Fruit fly (Drosophila melanogaster) ovary, adult (tissue): ENCODE measurements around the gene cv-c.

Experiments used
- CG17801 ChIP-seq: fragments of 200-800 bp; optimal IDR thresholded peaks from 2 replicates; lab custom pipeline; 2019; ENCODE audit warnings: missing biosample characterization, mild to moderate bottlenecking, missing genetic modification characterization, moderate library complexity; ENCODE audit not compliant: partially characterized antibody

Gene cv-c

DNA sequence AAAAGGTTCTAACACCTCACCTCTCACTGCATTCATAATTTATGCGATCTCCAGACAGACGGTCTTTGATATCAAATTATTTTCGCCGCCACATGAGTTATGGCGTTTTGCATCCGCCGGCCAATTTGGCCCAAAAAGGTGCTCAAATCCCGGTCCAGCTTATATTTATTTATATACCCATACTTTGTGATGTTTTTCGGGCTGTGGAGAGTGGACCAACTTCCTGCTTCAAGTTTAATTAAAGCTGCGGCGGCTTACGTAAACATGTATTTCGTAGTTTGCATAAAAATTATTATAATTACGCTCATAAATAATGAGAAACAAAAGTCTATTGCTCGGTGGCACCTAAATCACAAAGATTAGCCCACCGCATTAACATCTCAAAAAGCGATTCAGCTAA is 16.3 kb downstream of the cv-c start:
- no peak for TF ChIP-seq CG17801 (GFP tag; lab: Kevin White, UChicago)

- TF ChIP-seq CG17801 (GFP tag; lab: Kevin White, UChicago): no peak
Observed at dm6 chr3R:14464423-14464822, 17.1 kb downstream of the cv-c start.

DNA sequence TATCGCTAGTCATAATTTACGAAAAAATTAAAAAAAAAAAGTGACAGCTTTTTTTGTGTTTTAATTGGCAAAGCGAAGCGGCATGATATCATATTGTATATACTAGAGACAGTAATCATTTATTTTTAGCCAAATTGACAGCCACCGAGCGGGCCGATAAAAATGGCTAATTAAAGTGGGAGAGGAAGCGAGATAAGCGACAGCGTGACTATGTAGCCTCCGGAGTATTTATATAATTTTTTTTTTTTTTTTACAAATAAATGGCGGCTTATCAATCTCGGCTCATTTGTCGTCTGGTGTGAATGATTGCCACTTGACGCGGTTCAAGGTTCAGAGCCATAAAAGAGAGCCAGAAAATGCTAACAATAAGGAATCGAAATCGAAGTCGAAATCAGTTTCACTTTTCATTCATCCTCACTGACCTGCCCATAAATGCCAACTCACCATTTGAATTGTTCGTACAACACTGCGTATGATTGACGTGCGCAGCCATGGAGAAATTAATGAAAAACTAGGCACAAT is 18.6 kb downstream of the cv-c start:
- no peak for TF ChIP-seq CG17801 (GFP tag; lab: Kevin White, UChicago)

dm6 chr3R:14462341-14462740 is 19.2 kb downstream of the cv-c start:
- no peak for TF ChIP-seq CG17801 (GFP tag; lab: Kevin White, UChicago)

DNA sequence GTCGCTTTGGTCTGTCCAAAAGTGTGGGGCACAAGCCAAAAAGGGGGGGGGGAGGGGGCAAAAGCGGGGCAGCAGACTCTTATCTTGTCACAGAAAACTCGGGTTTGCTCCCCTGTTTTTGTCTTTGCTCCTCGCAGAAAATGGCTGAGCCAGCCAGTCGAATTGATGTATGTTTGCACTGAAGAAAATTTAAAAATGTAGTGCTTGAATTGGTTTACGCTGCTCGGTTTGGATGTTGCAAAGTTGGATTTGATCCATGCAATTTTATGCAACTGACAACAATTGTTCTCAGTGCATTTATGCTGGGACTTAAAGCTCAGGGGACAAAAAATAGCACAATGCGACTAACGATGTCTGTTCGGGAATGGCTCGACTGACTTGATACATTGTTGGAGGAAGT is 21.2 kb downstream of the cv-c start:
- no peak for TF ChIP-seq CG17801 (GFP tag; lab: Kevin White, UChicago)

DNA sequence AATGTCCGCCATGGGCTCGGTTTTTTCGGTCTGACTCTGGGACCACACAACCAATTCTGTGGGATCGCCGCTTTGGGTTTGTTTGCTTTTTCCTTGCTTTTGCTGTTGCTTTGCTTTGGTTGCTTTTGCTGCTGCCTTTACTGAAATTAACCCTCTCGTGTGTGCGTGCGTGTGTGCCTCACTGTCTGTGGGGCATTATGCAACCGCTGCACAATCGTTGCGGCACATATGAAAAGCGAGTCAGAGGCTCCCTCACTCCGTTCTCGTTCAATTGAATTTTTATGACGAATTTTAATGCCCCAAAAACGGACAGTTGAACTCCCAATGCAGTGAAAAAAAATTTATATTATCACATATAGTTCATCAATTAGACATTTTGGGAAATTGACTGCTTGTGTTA is 23.1 kb downstream of the cv-c start:
- TF ChIP-seq CG17801 (GFP tag; lab: Kevin White, UChicago): no peak

DNA sequence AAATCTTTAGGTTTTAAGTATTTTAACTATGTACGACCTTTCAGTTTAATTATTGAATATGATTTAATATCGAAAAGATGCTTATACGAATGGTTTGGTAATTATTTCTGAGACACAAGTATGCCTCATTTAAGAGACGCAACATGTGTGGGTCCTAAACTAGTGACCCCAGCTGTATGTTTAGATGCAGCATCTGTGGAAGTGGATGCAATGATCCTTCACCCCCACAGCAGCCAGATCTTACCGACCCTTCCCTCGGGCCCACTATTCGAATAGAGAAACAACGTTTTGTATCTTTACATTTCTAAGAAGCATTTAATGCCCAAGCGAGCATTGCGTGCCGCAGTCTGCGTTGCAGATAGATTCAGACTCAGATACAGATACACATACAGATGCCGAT is 23.6 kb downstream of the cv-c start:
- no peak for TF ChIP-seq CG17801 (GFP tag; lab: Kevin White, UChicago)

DNA sequence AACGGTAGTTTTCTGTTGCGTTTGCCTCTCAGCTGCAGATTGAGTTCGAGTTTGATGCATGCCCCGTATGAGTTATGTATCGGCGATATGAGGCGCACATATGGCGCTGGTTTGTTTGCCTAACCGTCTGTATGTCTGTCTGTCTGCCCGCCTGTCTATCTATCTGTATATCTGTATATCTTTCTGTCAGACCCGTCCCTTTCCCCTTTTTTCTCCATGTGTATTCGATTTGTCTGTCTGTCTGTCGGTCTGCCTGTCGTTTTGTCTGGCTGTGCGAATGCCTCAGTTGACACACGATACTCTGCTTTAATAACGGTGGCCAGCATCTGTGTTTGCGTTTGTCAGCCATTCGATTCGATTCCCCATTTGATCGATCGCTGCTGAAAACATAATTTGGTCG is 24.5 kb downstream of the cv-c start:
- no peak for TF ChIP-seq CG17801 (GFP tag; lab: Kevin White, UChicago)

DNA sequence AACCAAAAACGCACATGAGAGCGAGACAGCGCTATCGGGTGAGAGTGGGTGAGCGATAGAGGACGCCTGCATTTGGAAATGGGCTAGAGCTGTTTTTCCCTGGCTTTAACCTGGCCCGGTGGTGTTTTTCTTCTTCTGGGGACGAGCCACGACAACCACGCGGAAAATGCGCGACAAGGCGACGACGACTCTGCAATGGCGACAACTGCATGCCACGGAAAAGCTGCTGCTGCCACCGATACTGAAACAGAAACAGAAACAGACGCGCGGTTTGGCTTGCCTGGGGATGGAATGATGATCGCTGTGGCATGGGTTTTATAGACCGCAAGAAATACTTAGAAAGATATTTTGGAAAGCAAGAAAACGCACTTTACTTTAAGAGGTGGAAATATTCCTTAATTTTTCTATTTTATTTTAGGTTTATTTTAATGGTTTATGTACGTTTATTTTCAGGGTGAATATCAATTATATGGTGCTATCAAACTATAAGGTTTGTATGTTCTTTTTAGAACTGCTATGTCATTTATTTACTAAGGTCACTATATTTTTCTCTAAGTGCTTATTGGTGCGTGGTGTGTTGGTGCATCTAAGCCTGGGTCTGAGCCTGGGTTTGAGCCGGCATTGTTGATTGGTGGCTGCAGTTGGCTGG is 25.2 kb downstream of the cv-c start:
- TF ChIP-seq CG17801 (GFP tag; lab: Kevin White, UChicago): no peak

- TF ChIP-seq CG17801 (GFP tag; lab: Kevin White, UChicago): no peak
Observed at dm6 chr3R:14455478-14455877, 26.0 kb downstream of the cv-c start.

DNA sequence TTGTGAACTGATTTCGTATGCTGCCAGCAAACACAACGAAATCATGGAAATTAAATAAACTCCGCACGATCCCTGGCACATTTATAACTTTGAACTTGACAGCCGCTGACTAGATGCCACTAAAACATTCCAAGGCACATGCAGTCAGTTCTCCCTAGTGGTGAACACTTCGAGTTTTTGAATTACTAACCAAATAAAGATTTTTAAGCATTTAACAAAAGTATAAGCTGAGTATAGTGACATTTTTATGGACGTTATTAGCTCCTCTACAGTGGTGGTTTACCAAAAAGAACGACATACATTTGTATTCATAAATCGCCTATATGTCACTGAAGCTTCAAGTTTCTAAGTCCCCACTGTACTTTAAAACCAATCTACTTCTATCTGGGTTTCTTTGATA is 27.4 kb downstream of the cv-c start:
- TF ChIP-seq CG17801 (GFP tag; lab: Kevin White, UChicago): no peak

DNA sequence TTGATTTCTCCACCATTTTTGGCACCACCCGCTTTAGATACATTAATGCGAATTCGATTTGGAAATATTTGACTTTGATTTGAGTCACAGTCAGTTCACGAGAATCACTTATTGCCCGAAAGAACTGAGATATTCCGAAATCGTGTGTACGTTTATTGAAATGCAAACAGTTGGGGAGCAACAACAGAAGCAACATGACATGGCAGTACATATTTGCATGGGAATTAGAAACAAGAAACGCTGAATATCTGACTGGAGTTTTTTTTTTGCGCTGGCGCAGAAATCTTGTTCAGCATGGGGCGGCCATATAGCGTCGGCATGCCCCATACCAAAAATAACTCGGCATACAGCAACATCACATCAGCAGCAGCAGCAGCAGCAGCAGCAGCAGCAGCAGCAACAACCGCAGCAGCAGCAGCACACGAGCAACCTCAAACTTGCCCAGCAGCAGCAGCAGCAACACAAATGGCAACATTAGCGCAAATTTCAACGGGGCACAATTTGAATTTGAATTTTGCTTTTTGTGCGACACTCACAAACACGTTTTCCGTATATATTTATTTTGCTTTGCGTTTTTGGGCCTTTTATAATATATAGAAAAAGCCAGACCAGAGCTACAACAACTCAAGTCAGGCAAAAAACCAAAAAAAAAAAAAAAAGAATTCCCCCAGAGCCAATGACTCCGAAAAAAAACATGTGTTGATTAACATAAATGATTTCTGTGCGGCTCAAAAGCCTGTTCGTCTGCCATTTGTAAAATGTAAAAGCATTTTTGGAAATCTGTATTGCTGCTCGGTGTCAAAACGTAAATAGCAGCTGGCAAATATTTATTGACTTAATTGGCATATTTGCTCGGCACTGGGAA is 30.2 kb downstream of the cv-c start:
- TF ChIP-seq CG17801 (GFP tag; lab: Kevin White, UChicago): no peak

- no peak for TF ChIP-seq CG17801 (GFP tag; lab: Kevin White, UChicago)
Observed at dm6 chr3R:14449304-14449703, 32.2 kb downstream of the cv-c start.

dm6 chr3R:14445092-14445491 is 36.4 kb downstream of the cv-c start:
- TF ChIP-seq CG17801 (GFP tag; lab: Kevin White, UChicago): no peak

DNA sequence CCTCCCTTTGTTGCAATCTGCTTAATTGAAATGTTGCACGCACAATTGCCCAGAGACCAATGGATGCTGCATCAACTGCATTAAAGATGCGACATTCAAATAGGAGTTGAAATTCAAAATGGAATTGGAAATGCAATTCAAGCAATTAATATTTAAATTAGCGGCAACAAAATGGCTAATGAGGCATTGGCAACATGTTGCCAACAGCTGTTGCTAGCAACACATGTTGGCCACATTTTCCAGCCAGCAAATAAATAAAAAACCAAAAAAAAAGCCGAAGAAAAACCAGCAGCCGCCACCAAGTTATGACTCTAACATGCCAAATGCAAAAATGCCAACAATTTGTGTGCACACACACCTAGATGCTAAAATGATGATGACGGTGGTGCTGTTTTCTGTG is 37.3 kb downstream of the cv-c start:
- TF ChIP-seq CG17801 (GFP tag; lab: Kevin White, UChicago): no peak

- TF ChIP-seq CG17801 (GFP tag; lab: Kevin White, UChicago): no peak
Observed at dm6 chr3R:14441509-14441908, 40.0 kb downstream of the cv-c start.
